Worm (Caenorhabditis elegans) whole organism, L3 larva: ENCODE data around the gene lbp-1.

Experiments
- R02D3.7 ChIP-seq: fragments of 150-350 bp; optimal IDR thresholded peaks from 2 replicates; lab custom pipeline; 2014; ENCODE audit warnings: missing biosample characterization, missing genetic modification characterization
- aly-2 ChIP-seq: fragments of 150-350 bp; optimal IDR thresholded peaks from 2 replicates; lab custom pipeline; 2014; ENCODE audit warnings: missing biosample characterization, missing genetic modification characterization
- ama-1 ChIP-seq: fragments of 150-350 bp; optimal IDR thresholded peaks from 2 replicates; lab custom pipeline; 2018
- ceh-16 ChIP-seq: sonication (generic microtip); optimal IDR thresholded peaks from 2 replicates; lab custom pipeline; 2017; ENCODE audit warnings: missing biosample characterization, missing genetic modification characterization
- ceh-82 ChIP-seq: fragments of 150-350 bp; optimal IDR thresholded peaks from 2 replicates; lab custom pipeline; 2014; ENCODE audit warnings: missing biosample characterization, missing genetic modification characterization
- ceh-9 ChIP-seq: sonication (generic microtip); optimal IDR thresholded peaks from 2 replicates; lab custom pipeline; 2018; ENCODE audit warnings: missing biosample characterization, missing genetic modification characterization
- daf-12 ChIP-seq: fragments of 150-350 bp; optimal IDR thresholded peaks from 2 replicates; lab custom pipeline; 2014; ENCODE audit warnings: missing biosample characterization, missing genetic modification reagents, missing genetic modification characterization
- egl-5 ChIP-seq: fragments of 150-350 bp; optimal IDR thresholded peaks from 2 replicates; lab custom pipeline; 2017; ENCODE audit warnings: missing biosample characterization, missing genetic modification reagents, missing genetic modification characterization, inconsistent platforms
- elt-2 ChIP-seq: sonication (generic microtip); optimal IDR thresholded peaks from 2 replicates; lab custom pipeline; 2016; ENCODE audit warnings: missing genetic modification reagents, mild to moderate bottlenecking, missing genetic modification characterization, missing compliant biosample characterization
- eor-1 ChIP-seq, 2 experiments: fragments of 150-350 bp; optimal IDR thresholded peaks; 2 replicates each; lab custom pipeline; 2014 to 2018; ENCODE audit warnings: missing biosample characterization in 2 of 2, missing genetic modification characterization in 2 of 2
- fkh-10 ChIP-seq: sonication (generic microtip); optimal IDR thresholded peaks from 2 replicates; lab custom pipeline; 2017; ENCODE audit warnings: missing biosample characterization, missing genetic modification reagents, missing genetic modification characterization
- fkh-2 ChIP-seq: fragments of 150-350 bp; optimal IDR thresholded peaks from 2 replicates; lab custom pipeline; 2014; ENCODE audit warnings: missing biosample characterization, missing genetic modification reagents, missing genetic modification characterization
- fos-1 ChIP-seq: fragments of 150-350 bp; optimal IDR thresholded peaks from 2 replicates; lab custom pipeline; 2014; ENCODE audit warnings: missing biosample characterization, missing genetic modification characterization
- jun-1 ChIP-seq: fragments of 150-350 bp; optimal IDR thresholded peaks from 2 replicates; lab custom pipeline; 2014; ENCODE audit warnings: missing biosample characterization, missing genetic modification reagents, missing genetic modification characterization
- lin-15B ChIP-seq: fragments of 150-350 bp; optimal IDR thresholded peaks from 2 replicates; lab custom pipeline; 2014; ENCODE audit warnings: missing biosample characterization, missing genetic modification characterization
- lin-39 ChIP-seq: fragments of 150-350 bp; optimal IDR thresholded peaks from 2 replicates; lab custom pipeline; 2018; ENCODE audit warnings: missing biosample characterization, missing genetic modification reagents, missing genetic modification characterization
- lsy-12 ChIP-seq: sonication (generic microtip); optimal IDR thresholded peaks from 2 replicates; lab custom pipeline; 2016; ENCODE audit warnings: mild to moderate bottlenecking, missing genetic modification characterization, missing compliant biosample characterization
- mml-1 ChIP-seq: fragments of 150-350 bp; sonication (generic microtip); optimal IDR thresholded peaks from 3 replicates; lab custom pipeline; 2014; ENCODE audit warnings: missing biosample characterization, missing genetic modification characterization
- nhr-11 ChIP-seq: fragments of 150-350 bp; optimal IDR thresholded peaks from 2 replicates; lab custom pipeline; 2014; ENCODE audit warnings: missing biosample characterization, missing genetic modification characterization
- nhr-23 ChIP-seq: fragments of 150-350 bp; optimal IDR thresholded peaks from 2 replicates; lab custom pipeline; 2014; ENCODE audit warnings: missing biosample characterization, missing genetic modification reagents, missing genetic modification characterization
- nhr-237 ChIP-seq: fragments of 150-350 bp; optimal IDR thresholded peaks from 2 replicates; lab custom pipeline; 2014; ENCODE audit warnings: missing biosample characterization, missing genetic modification characterization
- nhr-25 ChIP-seq: sonication (generic microtip); optimal IDR thresholded peaks from 2 replicates; lab custom pipeline; 2017; ENCODE audit warnings: missing biosample characterization, missing genetic modification characterization
- nhr-67 ChIP-seq: fragments of 150-350 bp; optimal IDR thresholded peaks from 2 replicates; lab custom pipeline; 2014; ENCODE audit warnings: missing biosample characterization, missing genetic modification characterization
- nhr-76 ChIP-seq: fragments of 150-350 bp; sonication (generic microtip); optimal IDR thresholded peaks from 5 replicates; lab custom pipeline; 2014; ENCODE audit warnings: missing biosample characterization, missing genetic modification characterization
- pha-4 ChIP-seq: fragments of 150-350 bp; optimal IDR thresholded peaks from 2 replicates; lab custom pipeline; 2014; ENCODE audit warnings: missing biosample characterization, missing genetic modification reagents, missing genetic modification characterization
- pqm-1 ChIP-seq: fragments of 150-350 bp; optimal IDR thresholded peaks from 2 replicates; lab custom pipeline; 2017; ENCODE audit warnings: missing biosample characterization, missing genetic modification characterization, inconsistent platforms
- sea-2 ChIP-seq: fragments of 150-350 bp; sonication (generic microtip); optimal IDR thresholded peaks from 4 replicates; lab custom pipeline; 2014; ENCODE audit warnings: missing biosample characterization, missing genetic modification reagents, missing genetic modification characterization
- tbx-2 ChIP-seq: sonication (generic microtip); optimal IDR thresholded peaks from 2 replicates; lab custom pipeline; 2016; ENCODE audit warnings: mild to moderate bottlenecking, missing genetic modification characterization, missing compliant biosample characterization
- unc-39 ChIP-seq: sonication (generic microtip); optimal IDR thresholded peaks from 4 replicates; lab custom pipeline; 2017; ENCODE audit warnings: missing biosample characterization, missing genetic modification characterization
- zag-1 ChIP-seq: fragments of 150-350 bp; optimal IDR thresholded peaks from 2 replicates; lab custom pipeline; 2014; ENCODE audit warnings: missing biosample characterization, missing genetic modification characterization
- ztf-4 ChIP-seq: fragments of 150-350 bp; optimal IDR thresholded peaks from 2 replicates; lab custom pipeline; 2014; ENCODE audit warnings: missing biosample characterization, missing genetic modification characterization

The lbp-1 gene

DNA sequence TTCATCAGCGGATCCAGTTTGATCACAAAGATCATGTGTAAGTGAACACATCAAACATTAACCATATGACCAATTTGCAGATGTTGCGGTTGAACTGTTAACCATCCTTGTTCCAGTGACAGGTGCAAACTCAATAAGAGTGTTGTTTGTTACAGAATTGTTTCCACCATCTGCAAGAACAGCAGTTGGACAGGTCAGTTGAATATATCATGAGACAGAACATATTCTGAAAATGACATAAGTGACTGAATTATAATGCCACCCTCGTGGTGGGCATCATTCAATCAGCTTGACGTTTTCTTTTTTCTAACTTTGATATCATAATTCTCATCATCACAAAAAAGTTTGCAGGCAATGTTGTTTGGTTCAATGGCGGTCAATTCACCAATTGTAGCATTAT is 41.6 kb downstream of the lbp-1 start:
- no peak for TF ChIP-seq ceh-16 (tag; lab: Kevin White, UChicago)
- TF ChIP-seq egl-5 (tag; lab: Kevin White, UChicago) = no peak
- no peak for TF ChIP-seq nhr-11 (tag; lab: Kevin White, UChicago)
- no peak for TF ChIP-seq aly-2 (tag; lab: Kevin White, UChicago)
- no peak for TF ChIP-seq ama-1 (lab: Kevin White, UChicago)
- no peak for TF ChIP-seq fkh-10 (GFP tag; lab: Kevin White, UChicago)
- no peak for TF ChIP-seq eor-1 (tag; optimal IDR thresholded peaks at IDR 0.05; lab: Kevin White, UChicago)
- no peak for TF ChIP-seq nhr-25 (tag; lab: Kevin White, UChicago)
- no peak for TF ChIP-seq mml-1
- TF ChIP-seq fkh-2 (tag; lab: Kevin White, UChicago) = no peak
- TF ChIP-seq lin-39 (tag; lab: Kevin White, UChicago) = no peak
- no peak for TF ChIP-seq sea-2 (GFP tag; lab: Kevin White, UChicago)
- no peak for TF ChIP-seq jun-1 (tag; lab: Kevin White, UChicago)

DNA sequence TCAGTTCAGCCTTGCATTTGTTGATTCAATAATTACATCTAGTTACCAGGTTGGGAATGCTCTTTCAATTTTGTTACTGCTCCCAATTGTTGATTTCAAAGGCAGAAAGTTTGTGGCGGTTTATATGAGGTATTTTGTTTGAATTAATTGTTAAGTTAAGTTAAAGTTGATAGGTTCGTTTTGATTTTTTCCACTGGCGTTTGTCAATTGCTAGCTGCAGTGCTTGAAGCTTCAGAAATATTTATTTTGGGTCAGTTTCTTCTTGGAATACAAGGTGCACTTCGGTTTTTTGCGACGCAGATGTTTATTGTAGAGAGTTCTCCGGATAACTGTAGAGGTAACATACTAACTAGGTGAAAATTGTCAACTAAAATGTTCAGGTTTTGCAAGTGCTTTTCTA is 42.8 kb downstream of the lbp-1 start, which contains the start of gene F11D5.5:
TSS of gene F11D5.5 (plus strand) at position 301 of the 400 bp plus-strand sequence.
- no peak for TF ChIP-seq ama-1 (lab: Kevin White, UChicago)
- TF ChIP-seq zag-1 = no peak
- TF ChIP-seq daf-12 = no peak
- no peak for TF ChIP-seq R02D3.7 (tag; lab: Kevin White, UChicago)
- no peak for TF ChIP-seq nhr-237 (tag; lab: Kevin White, UChicago)
- TF ChIP-seq ceh-9 (tag; lab: Kevin White, UChicago) = no peak
- TF ChIP-seq unc-39 = no peak
- TF ChIP-seq tbx-2 (tag; lab: Kevin White, UChicago) = no peak
- no peak for TF ChIP-seq ceh-16 (tag; lab: Kevin White, UChicago)
- TF ChIP-seq egl-5 (tag; lab: Kevin White, UChicago) = no peak

DNA sequence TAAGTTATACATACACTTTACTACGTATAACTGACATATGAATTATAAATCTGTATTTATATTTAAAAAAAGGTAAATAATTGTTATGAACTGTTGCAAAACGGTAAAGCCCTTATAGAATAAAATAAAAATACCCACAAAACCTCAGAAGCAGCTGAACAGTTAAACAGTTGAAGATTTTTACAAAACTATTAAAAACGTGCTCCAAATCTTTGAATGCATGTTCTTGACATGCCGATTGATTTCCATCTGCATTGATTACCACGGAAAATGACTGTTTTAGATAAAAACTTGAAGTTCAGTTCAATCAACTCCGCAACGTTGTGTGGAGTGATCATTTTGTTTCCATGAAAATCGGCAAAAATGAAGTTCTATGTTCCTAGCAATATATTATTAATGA is 45.1 kb downstream of the lbp-1 start, which contains the start of gene F11D5.7:
TSS of gene F11D5.7 (plus strand) at position 301 of the 400 bp plus-strand sequence.
- no peak for TF ChIP-seq nhr-23
- TF ChIP-seq ztf-4 (tag; lab: Kevin White, UChicago) = no peak
- no peak for TF ChIP-seq nhr-237 (tag; lab: Kevin White, UChicago)
- TF ChIP-seq fos-1 = no peak

DNA sequence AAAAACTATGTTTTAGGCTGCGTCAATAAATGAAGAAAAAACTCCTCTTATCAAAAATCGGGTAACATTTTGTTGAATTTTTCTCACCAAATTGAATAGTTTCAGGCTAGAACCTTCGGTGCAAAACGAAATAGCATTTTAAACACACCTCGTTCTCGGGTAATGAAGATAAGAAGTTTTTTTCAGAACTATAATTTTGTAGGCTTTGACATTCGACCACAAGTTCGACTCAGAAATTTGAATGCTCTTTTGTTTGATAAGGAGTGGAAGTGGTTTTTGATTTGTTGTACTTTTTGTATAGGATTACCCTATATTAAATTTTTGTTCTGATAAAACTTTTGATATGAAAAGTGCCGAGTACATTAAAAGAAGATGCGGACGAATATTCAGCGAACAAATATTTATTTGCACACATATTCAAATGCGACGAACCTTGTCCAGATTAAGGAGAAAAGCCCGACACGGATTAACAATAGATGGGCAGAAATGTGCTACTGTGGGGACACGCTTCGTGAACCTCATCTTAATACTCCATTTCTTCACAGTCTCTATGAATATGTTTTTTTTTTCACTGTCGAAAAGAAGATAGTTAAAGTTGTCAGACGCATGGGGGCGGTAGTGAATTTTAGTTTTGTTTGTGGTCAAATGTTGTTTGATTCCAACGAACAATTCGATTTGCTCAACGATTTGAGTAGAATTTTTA is 47.8 kb downstream of the lbp-1 start:
- TF ChIP-seq ceh-82 = no peak
- no peak for TF ChIP-seq nhr-67 (tag; lab: Kevin White, UChicago)
- peak; percentile 93 for TF ChIP-seq pqm-1 (tag; lab: Kevin White, UChicago)
- peak; percentile 28 for TF ChIP-seq nhr-76 (tag; lab: Kevin White, UChicago)
- TF ChIP-seq pha-4 = peak; percentile 45
- peak; percentile 90 for TF ChIP-seq elt-2 (tag; lab: Kevin White, UChicago)
- no peak for TF ChIP-seq mml-1
- no peak for TF ChIP-seq ztf-4 (tag; lab: Kevin White, UChicago)
- TF ChIP-seq lsy-12 (tag; lab: Kevin White, UChicago) = no peak
- TF ChIP-seq lin-15B (tag; lab: Kevin White, UChicago) = no peak
- TF ChIP-seq ama-1 (lab: Kevin White, UChicago) = no peak
